Worm (Caenorhabditis elegans): Measurements from ENCODE around the gene Y49F6B.8.

Y49F6B.8 gene

DNA sequence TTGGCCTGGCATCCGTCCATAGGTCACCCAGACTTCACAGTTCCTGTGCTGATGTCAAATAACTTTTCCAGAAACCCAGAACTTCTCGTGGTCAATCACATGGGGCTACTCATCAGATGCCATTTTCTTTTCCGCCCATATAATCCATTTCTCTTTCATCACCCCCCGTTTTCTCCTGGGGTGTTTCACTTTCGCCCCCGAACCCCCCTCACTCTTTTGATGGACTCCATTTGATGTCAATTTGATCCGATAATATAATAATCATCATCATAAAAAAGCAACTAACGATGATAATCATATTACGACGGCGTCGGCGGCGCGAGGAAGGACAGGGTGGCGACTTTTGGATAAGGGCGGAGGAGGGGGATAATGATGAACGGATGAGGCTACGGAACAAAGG lies 43.2 kb downstream of the Y49F6B.8 start:
- TF ChIP-seq tra-4 (tag; optimal IDR thresholded peaks at IDR 0.05) (no peak), scrt-1 (GFP tag; IDR thresholded peaks at IDR 0.05) (no peak), flt-1 (GFP tag; IDR thresholded peaks at IDR 0.05) (no peak), pes-1 (GFP tag; IDR thresholded peaks at IDR 0.05) (no peak), ceh-36 (tag; optimal IDR thresholded peaks at IDR 0.05) (no peak), ets-7 (tag; optimal IDR thresholded peaks at IDR 0.05) (no peak), aly-1 (tag; optimal IDR thresholded peaks at IDR 0.05) (no peak), sea-1 (GFP tag; conservative IDR thresholded peaks at IDR 0.05) (no peak), hmbx-1 (tag; optimal IDR thresholded peaks at IDR 0.05) (no peak), tbx-37 (GFP tag; conservative IDR thresholded peaks at IDR 0.05) (no peak), ceh-13 (GFP tag; optimal IDR thresholded peaks at IDR 0.05) (no peak), tbx-11 (GFP tag; IDR thresholded peaks at IDR 0.05) (no peak), F13C5.2 (tag; optimal IDR thresholded peaks at IDR 0.05) (no peak)

DNA sequence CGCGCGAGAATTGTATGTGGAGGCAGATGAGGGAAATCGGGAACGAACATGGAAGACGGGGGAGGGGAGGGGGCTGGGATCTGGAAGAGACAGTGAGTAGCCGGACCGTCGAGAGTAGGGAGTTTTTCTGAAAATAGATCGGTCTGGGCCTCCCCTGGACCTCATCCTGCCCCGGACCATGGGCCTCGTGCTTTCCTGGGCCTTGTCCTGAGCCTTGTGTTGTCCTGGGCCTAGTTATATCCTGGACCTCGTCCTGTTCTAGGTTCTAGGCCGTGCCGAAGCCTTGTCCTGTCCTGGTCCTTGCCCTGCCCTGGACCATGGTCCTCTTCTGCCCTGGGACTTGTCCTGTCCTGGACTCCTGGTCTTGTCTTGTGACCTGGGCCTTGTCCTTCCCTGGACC lies 44.1 kb downstream of the Y49F6B.8 start:
- TF ChIP-seq ceh-13 (GFP tag; optimal IDR thresholded peaks at IDR 0.05), result no peak
- TF ChIP-seq tbx-11 (GFP tag; IDR thresholded peaks at IDR 0.05), result 0 out of 2 replicates have a peak, but pooled peaks have one; percentile 21

DNA sequence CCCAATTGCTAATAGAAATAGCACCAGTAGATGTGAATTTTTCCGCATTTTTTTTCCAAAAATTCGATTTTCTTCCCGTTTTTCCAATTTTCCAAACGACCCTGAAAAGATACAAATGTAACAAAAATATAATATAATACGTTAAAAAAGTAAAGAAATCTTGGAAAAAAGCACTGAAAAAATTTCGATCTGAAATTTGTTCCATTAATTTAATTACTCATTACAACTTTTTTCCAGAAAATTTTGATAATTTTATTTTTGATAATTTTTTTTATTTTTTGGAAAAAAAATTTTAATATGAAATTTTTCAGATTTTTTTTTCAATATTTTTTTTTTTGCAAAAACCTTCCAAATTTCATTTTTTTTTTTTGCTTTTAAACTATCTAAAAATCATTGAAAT lies 45.1 kb downstream of the Y49F6B.8 start, which contains the start of gene skpo-2:
Gene skpo-2 (minus strand): TSS at position 101 of the 400 bp plus-strand sequence.
- TF ChIP-seq ets-7 (tag; optimal IDR thresholded peaks at IDR 0.05) (no peak), ceh-36 (tag; optimal IDR thresholded peaks at IDR 0.05) (no peak), tra-4 (tag; optimal IDR thresholded peaks at IDR 0.05) (no peak), sea-1 (GFP tag; conservative IDR thresholded peaks at IDR 0.05) (no peak), tbx-11 (GFP tag; IDR thresholded peaks at IDR 0.05) (no peak), pes-1 (GFP tag; IDR thresholded peaks at IDR 0.05) (no peak), hmg-4 (GFP tag; optimal IDR thresholded peaks at IDR 0.05) (no peak), hnd-1 (tag; optimal IDR thresholded peaks at IDR 0.05) (no peak), ama-1 (optimal IDR thresholded peaks at IDR 0.05) (no peak)

DNA sequence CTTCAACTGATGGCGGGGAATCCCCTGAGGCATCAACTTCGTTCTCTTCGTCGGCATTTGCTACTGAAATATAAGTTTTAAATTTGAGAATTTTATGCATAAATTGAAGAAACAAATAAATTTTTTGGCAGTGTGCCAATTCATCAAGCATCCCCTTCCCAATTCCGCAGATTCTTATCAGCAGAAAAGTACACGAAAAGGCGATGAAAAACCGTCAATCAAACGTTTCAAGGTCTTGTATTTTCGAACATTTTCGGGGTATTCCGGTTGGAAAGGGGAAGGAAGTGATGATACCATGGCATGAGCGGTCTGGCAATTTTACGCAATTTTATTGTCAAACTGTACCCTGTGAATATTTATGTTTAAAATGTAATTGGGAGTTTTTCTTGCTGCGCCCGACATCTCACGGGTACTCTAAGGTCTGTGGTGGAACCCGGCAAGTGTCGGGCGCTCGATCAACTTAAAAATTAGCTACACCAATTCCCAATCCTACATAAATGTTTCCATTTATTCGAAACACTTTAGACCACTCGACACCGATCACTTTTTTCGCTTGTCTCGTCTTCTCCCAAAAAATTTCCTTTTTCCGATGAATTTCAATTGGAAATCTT lies 46.5 kb downstream of the Y49F6B.8 start:
- no peak for TF ChIP-seq B0310.2 (tag; optimal IDR thresholded peaks at IDR 0.05)
- TF ChIP-seq hnd-1 (tag; optimal IDR thresholded peaks at IDR 0.05), result no peak
- TF ChIP-seq ama-1 (optimal IDR thresholded peaks at IDR 0.05), result no peak
- no peak for TF ChIP-seq hmg-4 (GFP tag; optimal IDR thresholded peaks at IDR 0.05)
- TF ChIP-seq scrt-1 (GFP tag; IDR thresholded peaks at IDR 0.05), result no peak
- no peak for TF ChIP-seq tbx-37 (GFP tag; conservative IDR thresholded peaks at IDR 0.05)
- TF ChIP-seq aly-1 (tag; optimal IDR thresholded peaks at IDR 0.05), result no peak
- TF ChIP-seq flt-1 (GFP tag; IDR thresholded peaks at IDR 0.05), result no peak
- TF ChIP-seq tbx-11 (GFP tag; IDR thresholded peaks at IDR 0.05), result no peak
- TF ChIP-seq sea-1 (GFP tag; conservative IDR thresholded peaks at IDR 0.05), result no peak

DNA sequence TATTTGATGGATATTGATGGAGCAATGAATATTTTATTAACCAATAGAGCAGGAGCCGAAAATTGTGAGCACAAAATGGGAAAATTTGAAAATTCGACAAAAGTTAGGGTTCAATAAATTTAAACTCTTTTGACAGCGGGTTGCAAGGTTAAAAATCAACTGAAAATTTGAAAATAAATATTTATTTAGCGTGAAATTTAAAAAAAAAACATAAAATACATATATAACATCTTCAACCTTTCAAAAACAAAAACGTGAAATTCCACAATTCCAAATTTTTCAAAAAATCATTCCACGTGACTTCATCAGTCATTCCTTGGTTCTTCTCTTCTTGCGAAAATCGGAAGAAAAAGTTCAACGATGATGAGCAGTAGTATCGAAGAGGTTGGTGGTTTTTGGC lies 52.1 kb downstream of the Y49F6B.8 start, which contains the start of gene C16C8.18:
Gene C16C8.18 (plus strand): TSS at position 301 of the 400 bp plus-strand sequence.
- no peak for TF ChIP-seq ceh-13 (GFP tag; optimal IDR thresholded peaks at IDR 0.05)
- TF ChIP-seq hmg-4 (GFP tag; optimal IDR thresholded peaks at IDR 0.05), result no peak
- no peak for TF ChIP-seq tra-4 (tag; optimal IDR thresholded peaks at IDR 0.05)
- TF ChIP-seq scrt-1 (GFP tag; IDR thresholded peaks at IDR 0.05), result no peak
- TF ChIP-seq sea-1 (GFP tag; conservative IDR thresholded peaks at IDR 0.05), result no peak
- TF ChIP-seq ama-1 (optimal IDR thresholded peaks at IDR 0.05), result no peak
- TF ChIP-seq aly-1 (tag; optimal IDR thresholded peaks at IDR 0.05), result no peak
- TF ChIP-seq F13C5.2 (tag; optimal IDR thresholded peaks at IDR 0.05), result no peak
- TF ChIP-seq ets-7 (tag; optimal IDR thresholded peaks at IDR 0.05), result no peak
- no peak for TF ChIP-seq pes-1 (GFP tag; IDR thresholded peaks at IDR 0.05)
- no peak for TF ChIP-seq tbx-37 (GFP tag; conservative IDR thresholded peaks at IDR 0.05)
- TF ChIP-seq flt-1 (GFP tag; IDR thresholded peaks at IDR 0.05), result no peak
- TF ChIP-seq hnd-1 (tag; optimal IDR thresholded peaks at IDR 0.05), result no peak

Measured in whole organism, early embryonic.